Worm (Caenorhabditis elegans): ENCODE measurements around the gene htz-1.
A peak's percentile ranks its signal among the peaks of the same experiment; 100 is the strongest.

htz-1 gene

ce11 chrIV:4405126-4405525, 40.9 kb upstream of the htz-1 start, which contains the start of gene Y24D9A.7:
Y24D9A.7 (minus strand) TSS chrIV:4405171.
- TF ChIP-seq zip-8 (tag; optimal IDR thresholded peaks at IDR 0.05) (no peak), snpc-4 (tag; optimal IDR thresholded peaks at IDR 0.05) (no peak), elt-3 (tag; optimal IDR thresholded peaks at IDR 0.05) (no peak), flh-1 (GFP tag; optimal IDR thresholded peaks at IDR 0.05) (no peak), lin-32 (GFP tag; optimal IDR thresholded peaks at IDR 0.05) (no peak), lin-13 (tag; optimal IDR thresholded peaks at IDR 0.05) (no peak), nhr-2 (tag; optimal IDR thresholded peaks at IDR 0.05) (no peak), unc-120 (tag; optimal IDR thresholded peaks at IDR 0.05; ENCODE audit: poor library complexity, severe bottlenecking) (no peak), nhr-12 (tag; optimal IDR thresholded peaks at IDR 0.05) (no peak), tbx-8 (GFP tag; optimal IDR thresholded peaks at IDR 0.05) (no peak), cnd-1 (tag; optimal IDR thresholded peaks at IDR 0.05) (no peak)

ce11 chrIV:4406054-4406539, 39.9 kb upstream of the htz-1 start:
- TF ChIP-seq mep-1 (tag; optimal IDR thresholded peaks at IDR 0.05), result peak; percentile 71
- no peak for TF ChIP-seq nhr-2 (tag; optimal IDR thresholded peaks at IDR 0.05)
- TF ChIP-seq pha-4 (tag; optimal IDR thresholded peaks at IDR 0.05), result peak; percentile 55
- TF ChIP-seq nhr-12 (tag; optimal IDR thresholded peaks at IDR 0.05), result no peak
- TF ChIP-seq sem-2 (GFP tag; optimal IDR thresholded peaks at IDR 0.05), result no peak
- peak; percentile 27 for TF ChIP-seq sptf-1 (tag; optimal IDR thresholded peaks at IDR 0.05)
- TF ChIP-seq snpc-4 (tag; optimal IDR thresholded peaks at IDR 0.05), result no peak
- peak; percentile 41 for TF ChIP-seq lin-13 (tag; optimal IDR thresholded peaks at IDR 0.05)
- peak; percentile 25 for TF ChIP-seq lin-32 (GFP tag; optimal IDR thresholded peaks at IDR 0.05)
- peak; percentile 18 for TF ChIP-seq unc-120 (tag; optimal IDR thresholded peaks at IDR 0.05; ENCODE audit: poor library complexity, severe bottlenecking)
- TF ChIP-seq ham-2 (GFP tag; optimal IDR thresholded peaks at IDR 0.05), result peak; percentile 46
- peak; percentile 37 for TF ChIP-seq elt-1 (tag; optimal IDR thresholded peaks at IDR 0.05; ENCODE audit: borderline replicate concordance, insufficient read depth)
- TF ChIP-seq nhr-28 (tag; optimal IDR thresholded peaks at IDR 0.05), result no peak
- no peak for TF ChIP-seq ztf-11 (tag; optimal IDR thresholded peaks at IDR 0.05)
- TF ChIP-seq lsy-2 (tag; optimal IDR thresholded peaks at IDR 0.05), result peak; percentile 45
- peak; percentile 17 for TF ChIP-seq ceh-43 (GFP tag; optimal IDR thresholded peaks at IDR 0.05)
- no peak for TF ChIP-seq nhr-237 (tag; optimal IDR thresholded peaks at IDR 0.05)
- no peak for TF ChIP-seq flh-1 (GFP tag; optimal IDR thresholded peaks at IDR 0.05)
- peak; percentile 57 for TF ChIP-seq ceh-39 (tag; optimal IDR thresholded peaks at IDR 0.05)
- no peak for TF ChIP-seq tbx-8 (GFP tag; optimal IDR thresholded peaks at IDR 0.05)
- no peak for TF ChIP-seq elt-3 (tag; optimal IDR thresholded peaks at IDR 0.05)
- no peak for TF ChIP-seq M03D4.4 (tag; optimal IDR thresholded peaks at IDR 0.05)
- TF ChIP-seq unc-39 (tag; optimal IDR thresholded peaks at IDR 0.05), result no peak
- TF ChIP-seq nhr-76 (tag; optimal IDR thresholded peaks at IDR 0.05), result no peak
- peak; percentile 8 for TF ChIP-seq mls-2 (tag; optimal IDR thresholded peaks at IDR 0.05)
- TF ChIP-seq cnd-1 (tag; optimal IDR thresholded peaks at IDR 0.05), result peak; percentile 54
- TF ChIP-seq blmp-1 (tag; optimal IDR thresholded peaks at IDR 0.05), result no peak
- TF ChIP-seq unc-62 (GFP tag; optimal IDR thresholded peaks at IDR 0.05), result peak; percentile 39
- peak; percentile 55 for TF ChIP-seq hlh-1 (tag; optimal IDR thresholded peaks at IDR 0.05)
- peak; percentile 42 for TF ChIP-seq ces-1 (GFP tag; optimal IDR thresholded peaks at IDR 0.05)
- peak; percentile 5 for TF ChIP-seq drap-1 (GFP tag; optimal IDR thresholded peaks at IDR 0.05)

ce11 chrIV:4407055-4407461, 39.0 kb upstream of the htz-1 start:
- TF ChIP-seq ceh-43 (GFP tag; optimal IDR thresholded peaks at IDR 0.05) (no peak), mls-2 (tag; optimal IDR thresholded peaks at IDR 0.05) (no peak), pha-4 (tag; optimal IDR thresholded peaks at IDR 0.05) (peak; percentile 56), mab-5 (tag; optimal IDR thresholded peaks at IDR 0.05) (no peak), nhr-237 (tag; optimal IDR thresholded peaks at IDR 0.05) (peak; percentile 60), bed-3 (GFP tag; optimal IDR thresholded peaks at IDR 0.05) (no peak), zip-8 (tag; optimal IDR thresholded peaks at IDR 0.05) (no peak), snpc-4 (tag; optimal IDR thresholded peaks at IDR 0.05) (no peak), ham-2 (GFP tag; optimal IDR thresholded peaks at IDR 0.05) (no peak), mep-1 (tag; optimal IDR thresholded peaks at IDR 0.05) (no peak), flh-1 (GFP tag; optimal IDR thresholded peaks at IDR 0.05) (no peak), elt-3 (tag; optimal IDR thresholded peaks at IDR 0.05) (no peak), nhr-28 (tag; optimal IDR thresholded peaks at IDR 0.05) (no peak), ztf-11 (tag; optimal IDR thresholded peaks at IDR 0.05) (no peak), cnd-1 (tag; optimal IDR thresholded peaks at IDR 0.05) (no peak), unc-62 (GFP tag; optimal IDR thresholded peaks at IDR 0.05) (no peak), ces-1 (GFP tag; optimal IDR thresholded peaks at IDR 0.05) (no peak), ceh-39 (tag; optimal IDR thresholded peaks at IDR 0.05) (no peak), lin-32 (GFP tag; optimal IDR thresholded peaks at IDR 0.05) (no peak), M03D4.4 (tag; optimal IDR thresholded peaks at IDR 0.05) (peak; percentile 3), nhr-12 (tag; optimal IDR thresholded peaks at IDR 0.05) (no peak), sptf-1 (tag; optimal IDR thresholded peaks at IDR 0.05) (no peak), drap-1 (GFP tag; optimal IDR thresholded peaks at IDR 0.05) (peak; percentile 20), ceh-83 (GFP tag; optimal IDR thresholded peaks at IDR 0.05) (no peak), elt-1 (tag; optimal IDR thresholded peaks at IDR 0.05; ENCODE audit: borderline replicate concordance, insufficient read depth) (no peak), tbx-8 (GFP tag; optimal IDR thresholded peaks at IDR 0.05) (no peak), blmp-1 (tag; optimal IDR thresholded peaks at IDR 0.05) (no peak), sem-2 (GFP tag; optimal IDR thresholded peaks at IDR 0.05) (no peak), nhr-76 (tag; optimal IDR thresholded peaks at IDR 0.05) (no peak), unc-120 (tag; optimal IDR thresholded peaks at IDR 0.05; ENCODE audit: poor library complexity, severe bottlenecking) (peak; percentile 48), hlh-1 (tag; optimal IDR thresholded peaks at IDR 0.05) (no peak), unc-39 (tag; optimal IDR thresholded peaks at IDR 0.05) (no peak), lin-13 (tag; optimal IDR thresholded peaks at IDR 0.05) (no peak), lsy-2 (tag; optimal IDR thresholded peaks at IDR 0.05) (peak; percentile 11), nhr-2 (tag; optimal IDR thresholded peaks at IDR 0.05) (no peak)

Data from whole organism, mixed stage, embryonic.